Worm (Caenorhabditis elegans): ENCODE data around the gene pals-19.

DNA sequence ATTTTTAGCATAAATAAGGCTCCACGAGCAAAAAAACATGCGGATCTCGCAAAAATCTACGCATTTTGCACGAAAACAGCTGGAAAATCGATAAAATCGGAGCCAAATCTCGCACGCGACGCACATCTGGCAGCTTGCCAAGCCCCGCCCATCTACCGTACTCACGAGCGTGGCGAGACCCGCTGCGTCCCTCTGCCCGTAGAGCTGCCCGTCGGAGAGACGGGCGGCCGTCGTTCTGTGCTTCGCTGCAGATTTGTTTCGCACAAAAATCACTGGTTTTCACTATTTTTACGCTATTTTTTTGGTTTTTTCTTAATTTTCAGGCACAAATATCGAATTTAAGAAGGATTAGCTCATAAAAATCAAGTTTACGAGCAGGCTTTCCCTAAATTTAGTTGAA, 17.0 kb downstream of the pals-19 start:
- TF ChIP-seq rnt-1 (tag; optimal IDR thresholded peaks at IDR 0.05): no peak
- TF ChIP-seq ceh-9 (tag; optimal IDR thresholded peaks at IDR 0.05): no peak
- no peak for TF ChIP-seq lin-11 (tag; optimal IDR thresholded peaks at IDR 0.05)
- TF ChIP-seq ceh-14 (tag; optimal IDR thresholded peaks at IDR 0.05): no peak
- TF ChIP-seq F13H6.1 (tag; optimal IDR thresholded peaks at IDR 0.05): peak; percentile 19
- TF ChIP-seq hlh-15 (tag; optimal IDR thresholded peaks at IDR 0.05): no peak
- no peak for TF ChIP-seq mec-3 (tag; optimal IDR thresholded peaks at IDR 0.05; ENCODE audit: borderline replicate concordance)
- peak; percentile 18 for TF ChIP-seq syd-9 (tag; optimal IDR thresholded peaks at IDR 0.05)
- TF ChIP-seq nhr-11 (tag; optimal IDR thresholded peaks at IDR 0.05): no peak
- TF ChIP-seq tbx-2 (tag; optimal IDR thresholded peaks at IDR 0.05): peak; percentile 55
- no peak for TF ChIP-seq ceh-24 (tag; optimal IDR thresholded peaks at IDR 0.05)
